Fruit fly (Drosophila melanogaster): ENCODE data around the gene Cox10.

The Cox10 gene

dm6 chr2L:10344029-10344606 lies 12.8 kb downstream of the Cox10 start, which contains the start of gene Frmd5:
Gene Frmd5, plus strand, starts transcription at chr2L:10344442.
- TF ChIP-seq Dif (GFP tag; optimal IDR thresholded peaks at IDR 0.05; ENCODE audit: partially characterized antibody) (no peak), CG9705 (GFP tag; optimal IDR thresholded peaks at IDR 0.05) (no peak), Sp1 (GFP tag; optimal IDR thresholded peaks at IDR 0.05) (no peak), Myc (optimal IDR thresholded peaks at IDR 0.05) (no peak), Jra (GFP tag; optimal IDR thresholded peaks at IDR 0.05) (no peak), rgr (GFP tag; optimal IDR thresholded peaks at IDR 0.05) (no peak), N (GFP tag; optimal IDR thresholded peaks at IDR 0.05) (no peak), sage (GFP tag; optimal IDR thresholded peaks at IDR 0.05) (no peak), ey (GFP tag; optimal IDR thresholded peaks at IDR 0.05) (no peak)

dm6 chr2L:10351130-10351529 lies 19.9 kb downstream of the Cox10 start:
- TF ChIP-seq HLH106 (tag; optimal IDR thresholded peaks at IDR 0.05) (no peak), N (GFP tag; optimal IDR thresholded peaks at IDR 0.05) (no peak), jim (GFP tag; optimal IDR thresholded peaks at IDR 0.05) (no peak), Abd-B (GFP tag; optimal IDR thresholded peaks at IDR 0.05) (no peak), ey (GFP tag; optimal IDR thresholded peaks at IDR 0.05) (no peak), br (GFP tag; optimal IDR thresholded peaks at IDR 0.05) (no peak), Hr78 (GFP tag; optimal IDR thresholded peaks at IDR 0.05) (no peak), rgr (GFP tag; optimal IDR thresholded peaks at IDR 0.05) (no peak), brk (GFP tag; optimal IDR thresholded peaks at IDR 0.05) (no peak), CrebA (GFP tag; optimal IDR thresholded peaks at IDR 0.05; ENCODE audit: borderline replicate concordance) (no peak), Hr83 (GFP tag; optimal IDR thresholded peaks at IDR 0.05; ENCODE audit: poor library complexity, severe bottlenecking) (no peak), GATAd (GFP tag; optimal IDR thresholded peaks at IDR 0.05) (no peak), Jra (GFP tag; optimal IDR thresholded peaks at IDR 0.05) (no peak), Vsx2 (GFP tag; optimal IDR thresholded peaks at IDR 0.05; ENCODE audit: partially characterized antibody) (no peak)

- TF ChIP-seq dl (GFP tag; optimal IDR thresholded peaks at IDR 0.05; ENCODE audit: insufficient read depth in 1 of 2, partially characterized antibody in 2 of 2), result no peak
- TF ChIP-seq usp (GFP tag; optimal IDR thresholded peaks at IDR 0.05), result no peak
- TF ChIP-seq Hr83 (GFP tag; optimal IDR thresholded peaks at IDR 0.05; ENCODE audit: poor library complexity, severe bottlenecking), result no peak
- TF ChIP-seq N (GFP tag; optimal IDR thresholded peaks at IDR 0.05), result no peak
- TF ChIP-seq dmrt93B (GFP tag; optimal IDR thresholded peaks at IDR 0.05), result no peak
Measured at dm6 chr2L:10353871-10354270, 22.6 kb downstream of the Cox10 start, which contains the start of gene CG34367. Gene CG34367, minus strand, starts transcription at chr2L:10353905.

dm6 chr2L:10356508-10356907 lies 25.2 kb downstream of the Cox10 start, which contains the start of the genes CtsL4 and ClpP:
Gene CtsL4, minus strand, starts transcription at chr2L:10356597.
Gene ClpP, plus strand, starts transcription at chr2L:10356795.
- no peak for TF ChIP-seq Myc (optimal IDR thresholded peaks at IDR 0.05)
- no peak for TF ChIP-seq Abd-B (GFP tag; optimal IDR thresholded peaks at IDR 0.05)
- no peak for TF ChIP-seq sv (GFP tag; optimal IDR thresholded peaks at IDR 0.05)
- TF ChIP-seq br (GFP tag; optimal IDR thresholded peaks at IDR 0.05), result no peak
- TF ChIP-seq jim (GFP tag; optimal IDR thresholded peaks at IDR 0.05), result no peak
- TF ChIP-seq woc (GFP tag; optimal IDR thresholded peaks at IDR 0.05), result peak; percentile 66
- no peak for TF ChIP-seq Hnf4 (GFP tag; optimal IDR thresholded peaks at IDR 0.05)
- TF ChIP-seq Jra (GFP tag; optimal IDR thresholded peaks at IDR 0.05), result no peak
- no peak for TF ChIP-seq dl (GFP tag; optimal IDR thresholded peaks at IDR 0.05; ENCODE audit: insufficient read depth in 1 of 2, partially characterized antibody in 2 of 2)

- TF ChIP-seq Mio (GFP tag; optimal IDR thresholded peaks at IDR 0.05) (no peak), woc (GFP tag; optimal IDR thresholded peaks at IDR 0.05) (peak; percentile 22), Rel (GFP tag; optimal IDR thresholded peaks at IDR 0.05) (no peak), Rel (tag; optimal IDR thresholded peaks at IDR 0.05) (peak; percentile 36), jim (GFP tag; optimal IDR thresholded peaks at IDR 0.05) (no peak), Dfd (GFP tag; optimal IDR thresholded peaks at IDR 0.05) (no peak), HLH106 (tag; optimal IDR thresholded peaks at IDR 0.05) (peak; percentile 11), Hr78 (GFP tag; optimal IDR thresholded peaks at IDR 0.05) (no peak), Hnf4 (GFP tag; optimal IDR thresholded peaks at IDR 0.05) (no peak)
Measured at dm6 chr2L:10362408-10363067, 31.3 kb downstream of the Cox10 start, which contains the start of the genes Cand1 and pim. Gene Cand1, minus strand, starts transcription at chr2L:10362707. Gene pim, plus strand, starts transcription at chr2L:10362989.
